Fruit fly (Drosophila melanogaster) whole organism, embryonic: ENCODE data around the gene CG13117.
A peak's percentile ranks its signal among the peaks of the same experiment; 100 is the strongest.

Source experiments
- Antp ChIP-seq: fragments of 200-800 bp; sonication (Bioruptor generic); optimal IDR thresholded peaks from 3 replicates; lab custom pipeline; 2016; ENCODE audit warnings: missing biosample characterization, missing genetic modification characterization
- BEAF-32 ChIP-seq: fragments of 200-800 bp; sonication (Bioruptor generic); optimal IDR thresholded peaks from 3 replicates; lab custom pipeline; 2017; ENCODE audit warnings: missing biosample characterization, missing genetic modification characterization, mild to moderate bottlenecking, moderate library complexity, missing genetic modification reagents
- CG10543 ChIP-seq: fragments of 200-800 bp; sonication (Bioruptor generic); optimal IDR thresholded peaks from 3 replicates; lab custom pipeline; 2017; ENCODE audit warnings: missing biosample characterization, mild to moderate bottlenecking, missing genetic modification characterization, moderate library complexity
- CG10959 ChIP-seq: fragments of 200-800 bp; sonication (Bioruptor generic); IDR thresholded peaks from 2 replicates; pipeline ENCODE4 v1.3.6; 2022; ENCODE audit warnings: missing biosample characterization, missing genetic modification characterization
- CG10979 ChIP-seq: fragments of 200-800 bp; sonication (Bioruptor generic); optimal IDR thresholded peaks from 2 replicates; lab custom pipeline; 2018; ENCODE audit warnings: missing biosample characterization, mild to moderate bottlenecking, missing genetic modification characterization, moderate library complexity
- CG11093 ChIP-seq: fragments of 200-800 bp; sonication (Bioruptor generic); IDR thresholded peaks from 3 replicates; pipeline ENCODE4 v1.3.6; 2022; ENCODE audit warnings: missing biosample characterization, missing genetic modification characterization
- CG12391 ChIP-seq: fragments of 200-800 bp; sonication (Bioruptor generic); optimal IDR thresholded peaks from 3 replicates; lab custom pipeline; 2018; ENCODE audit warnings: missing biosample characterization, mild to moderate bottlenecking, missing genetic modification characterization, moderate library complexity
- CG12659 ChIP-seq: fragments of 200-800 bp; sonication (Bioruptor generic); optimal IDR thresholded peaks from 3 replicates; lab custom pipeline; 2017; ENCODE audit warnings: mild to moderate bottlenecking, missing biosample characterization, missing genetic modification reagents, missing genetic modification characterization
- CG13775 ChIP-seq: fragments of 200-800 bp; sonication (Bioruptor generic); optimal IDR thresholded peaks from 3 replicates; lab custom pipeline; 2017; ENCODE audit warnings: missing biosample characterization, mild to moderate bottlenecking, missing genetic modification characterization
- CG14965 ChIP-seq: fragments of 200-800 bp; sonication (Bioruptor generic); optimal IDR thresholded peaks from 2 replicates; lab custom pipeline; 2016; ENCODE audit warnings: missing biosample characterization, missing genetic modification characterization, borderline replicate concordance
- CG15601 ChIP-seq: fragments of 200-800 bp; sonication (Bioruptor generic); optimal IDR thresholded peaks from 3 replicates; lab custom pipeline; 2019; ENCODE audit warnings: missing biosample characterization, mild to moderate bottlenecking, missing genetic modification characterization, moderate library complexity
- CG2678 ChIP-seq: fragments of 200-800 bp; sonication (Bioruptor generic); optimal IDR thresholded peaks from 3 replicates; lab custom pipeline; 2019; ENCODE audit warnings: missing biosample characterization, mild to moderate bottlenecking, missing genetic modification characterization, moderate library complexity
- CG32532 ChIP-seq: fragments of 200-800 bp; sonication (Bioruptor generic); IDR thresholded peaks from 2 replicates; pipeline ENCODE4 v1.3.6; 2022; ENCODE audit warnings: missing biosample characterization, missing genetic modification characterization
- CG33557 ChIP-seq: fragments of 200-800 bp; sonication (Bioruptor generic); optimal IDR thresholded peaks from 2 replicates; lab custom pipeline; 2019; ENCODE audit warnings: missing biosample characterization, mild to moderate bottlenecking, missing genetic modification characterization, moderate library complexity
- CG3726 ChIP-seq: fragments of 200-800 bp; sonication (Bioruptor generic); IDR thresholded peaks from 3 replicates; pipeline ENCODE4, ENCODE4 v1.3.6; 2022; ENCODE audit warnings: missing biosample characterization, missing genetic modification characterization
- CG4282 ChIP-seq: fragments of 200-800 bp; sonication (Bioruptor generic); optimal IDR thresholded peaks from 2 replicates; lab custom pipeline; 2016; ENCODE audit warnings: missing biosample characterization, missing genetic modification characterization
- CG7786 ChIP-seq: fragments of 200-800 bp; sonication (Bioruptor generic); optimal IDR thresholded peaks from 2 replicates; lab custom pipeline; 2016; ENCODE audit warnings: missing biosample characterization, missing genetic modification characterization
- CG7928 ChIP-seq: fragments of 200-800 bp; sonication (Bioruptor generic); optimal IDR thresholded peaks from 2 replicates; lab custom pipeline; 2017; ENCODE audit warnings: missing biosample characterization, mild to moderate bottlenecking, missing genetic modification characterization
- CG8478 ChIP-seq: fragments of >200 bp; optimal IDR thresholded peaks from 2 replicates; lab custom pipeline; 2018
- CG8944 ChIP-seq: fragments of 200-800 bp; sonication (Bioruptor generic); optimal IDR thresholded peaks from 3 replicates; lab custom pipeline; 2016; ENCODE audit warnings: missing biosample characterization, missing genetic modification characterization
- CG9437 ChIP-seq: fragments of 200-800 bp; sonication (Bioruptor generic); optimal IDR thresholded peaks from 2 replicates; lab custom pipeline; 2018; ENCODE audit warnings: missing biosample characterization, mild to moderate bottlenecking, missing genetic modification characterization
- CG9797 ChIP-seq: fragments of 200-800 bp; sonication (Bioruptor generic); optimal IDR thresholded peaks from 3 replicates; lab custom pipeline; 2018; ENCODE audit warnings: missing biosample characterization, mild to moderate bottlenecking, missing genetic modification characterization
- CG9876 ChIP-seq: fragments of 200-800 bp; sonication (Bioruptor generic); optimal IDR thresholded peaks from 2 replicates; lab custom pipeline; 2016; ENCODE audit warnings: missing biosample characterization, missing genetic modification characterization
- Hand ChIP-seq: fragments of 200-800 bp; sonication (Bioruptor generic); optimal IDR thresholded peaks from 2 replicates; lab custom pipeline; 2017; ENCODE audit warnings: mild to moderate bottlenecking, missing biosample characterization, missing genetic modification reagents, missing genetic modification characterization
- Med ChIP-seq: fragments of 200-800 bp; sonication (Bioruptor generic); peaks from one replicate; lab custom pipeline; 2016; ENCODE audit warnings: missing biosample characterization, missing genetic modification characterization, mild to moderate bottlenecking, inconsistent platforms, moderate library complexity
- Sin3A ChIP-seq: fragments of >200 bp; optimal IDR thresholded peaks from 2 replicates; lab custom pipeline; 2018
- ac ChIP-seq: fragments of 200-800 bp; sonication (Bioruptor generic); optimal IDR thresholded peaks from 3 replicates; lab custom pipeline; 2017; ENCODE audit warnings: missing biosample characterization, mild to moderate bottlenecking, missing genetic modification characterization
- bsh ChIP-seq, 2 experiments: fragments of 200-800 bp; sonication (Bioruptor generic); optimal IDR thresholded peaks; 2 replicates each; lab custom pipeline; 2017 to 2018; ENCODE audit warnings: mild to moderate bottlenecking in 2 of 2, missing biosample characterization in 2 of 2, missing genetic modification characterization in 2 of 2, moderate library complexity in 1 of 2
- chm ChIP-seq: fragments of 200-800 bp; sonication (Bioruptor generic); IDR thresholded peaks from 2 replicates; pipeline ENCODE4 v1.3.6; 2022; ENCODE audit warnings: missing biosample characterization, missing genetic modification characterization
- dati ChIP-seq: fragments of 200-800 bp; sonication (Bioruptor generic); IDR thresholded peaks from 2 replicates; pipeline ENCODE4 v1.3.6; 2022; ENCODE audit warnings: missing biosample characterization, missing genetic modification characterization
- dmrt11E ChIP-seq: fragments of 200-800 bp; sonication (Bioruptor generic); optimal IDR thresholded peaks from 3 replicates; lab custom pipeline; 2018; ENCODE audit warnings: missing biosample characterization, mild to moderate bottlenecking, missing genetic modification characterization, moderate library complexity
- exex ChIP-seq: fragments of 200-800 bp; sonication (Bioruptor generic); optimal IDR thresholded peaks from 4 replicates; lab custom pipeline; 2018; ENCODE audit warnings: missing biosample characterization, mild to moderate bottlenecking, missing genetic modification characterization, moderate library complexity
- gem ChIP-seq: fragments of 200-800 bp; sonication (Bioruptor generic); optimal IDR thresholded peaks from 2 replicates; lab custom pipeline; 2019; ENCODE audit warnings: missing biosample characterization, mild to moderate bottlenecking, missing genetic modification characterization, moderate library complexity
- grau ChIP-seq: fragments of 200-800 bp; optimal IDR thresholded peaks from 3 replicates; lab custom pipeline; 2019; ENCODE audit warnings: missing biosample characterization, mild to moderate bottlenecking, missing genetic modification characterization, moderate library complexity
- gsb-n ChIP-seq: fragments of 200-800 bp; sonication (Bioruptor generic); optimal IDR thresholded peaks from 3 replicates; lab custom pipeline; 2018; ENCODE audit warnings: missing biosample characterization, mild to moderate bottlenecking, missing genetic modification characterization
- hb ChIP-seq: fragments of 200-800 bp; sonication (Bioruptor generic); IDR thresholded peaks from 3 replicates; pipeline ENCODE4 v1.3.6; 2022; ENCODE audit warnings: missing biosample characterization, missing genetic modification characterization; ENCODE audit not compliant: partially characterized antibody
- hkb ChIP-seq, 2 experiments: fragments of 200-800 bp in 1 of 2; fragments of >200 bp in 1 of 2; sonication (Bioruptor generic) in 1 of 2; IDR thresholded peaks in 1 of 2; optimal IDR thresholded peaks in 1 of 2; 2 replicates each; pipeline versions ENCODE4 v1.3.6 to Lab custom; 2017 to 2022; ENCODE audit warnings: missing biosample characterization in 1 of 2, missing genetic modification characterization in 1 of 2
- lab ChIP-seq: fragments of 200-800 bp; sonication (Bioruptor generic); optimal IDR thresholded peaks from 3 replicates; lab custom pipeline; 2017; ENCODE audit warnings: missing biosample characterization, missing genetic modification characterization, mild to moderate bottlenecking, moderate library complexity, missing genetic modification reagents
- otp ChIP-seq: fragments of 200-800 bp; sonication (Bioruptor generic); IDR thresholded peaks from 3 replicates; pipeline ENCODE4, ENCODE4 v1.3.6; 2022; ENCODE audit warnings: missing biosample characterization, missing genetic modification characterization
- pan ChIP-seq, 4 experiments: fragments of >200 bp in 3 of 4; fragments of 200-800 bp in 1 of 4; sonication (Bioruptor generic) in 1 of 4; optimal IDR thresholded peaks in 3 of 4; IDR thresholded peaks in 1 of 4; 2 replicates each; pipeline versions ENCODE4 v1.3.6 to Lab custom; 2017 to 2022; ENCODE audit warnings: missing biosample characterization in 2 of 4, missing genetic modification characterization in 2 of 4, mixed read lengths in 1 of 4
- repo ChIP-seq: fragments of 200-800 bp; sonication (Bioruptor generic); optimal IDR thresholded peaks from 2 replicates; lab custom pipeline; 2016; ENCODE audit warnings: missing biosample characterization, missing genetic modification characterization
- sens ChIP-seq: fragments of 200-800 bp; sonication (Bioruptor generic); peaks from one replicate; lab custom pipeline; 2016; ENCODE audit warnings: missing biosample characterization, missing genetic modification characterization
- trem ChIP-seq: fragments of 200-800 bp; optimal IDR thresholded peaks from 3 replicates; lab custom pipeline; 2019; ENCODE audit warnings: missing biosample characterization, mild to moderate bottlenecking, missing genetic modification characterization, moderate library complexity
- usp ChIP-seq: fragments of >200 bp; optimal IDR thresholded peaks from 2 replicates; lab custom pipeline; 2017; ENCODE audit warnings: missing biosample characterization, missing genetic modification characterization
- vfl ChIP-seq: fragments of 200-800 bp; sonication (Bioruptor generic); optimal IDR thresholded peaks from 2 replicates; lab custom pipeline; 2016; ENCODE audit warnings: missing biosample characterization, missing genetic modification characterization
- wdn ChIP-seq: fragments of 200-800 bp; sonication (Bioruptor generic); IDR thresholded peaks from 2 replicates; pipeline ENCODE4 v1.3.6; 2022; ENCODE audit warnings: missing biosample characterization, missing genetic modification characterization

Gene CG13117

dm6 chr2L:9693924-9694610 lies 42.4 kb upstream of the CG13117 start (continued):
- TF ChIP-seq Hand (GFP tag; lab: Kevin White, UChicago): no peak

- no peak for TF ChIP-seq Sin3A (lab: Kevin White, UChicago)
- TF ChIP-seq CG10543 (GFP tag; lab: Kevin White, UChicago): no peak
- no peak for TF ChIP-seq CG7786 (GFP tag; lab: Kevin White, UChicago)
- TF ChIP-seq dmrt11E: peak; percentile 32
- TF ChIP-seq CG7928 (GFP tag; lab: Kevin White, UChicago): no peak
- TF ChIP-seq CG33557: peak; percentile 52
- TF ChIP-seq CG15601 (tag; lab: Kevin White, UChicago): peak; percentile 45
- no peak for TF ChIP-seq CG4282 (GFP tag; lab: Kevin White, UChicago)
- TF ChIP-seq sens: peak; percentile 76
- no peak for TF ChIP-seq CG2678 (tag; lab: Kevin White, UChicago)
- no peak for TF ChIP-seq lab (GFP tag; lab: Kevin White, UChicago)
- TF ChIP-seq gsb-n (tag; lab: Kevin White, UChicago): peak; percentile 16
- TF ChIP-seq CG12391: no peak
- TF ChIP-seq CG10979 (tag; lab: Kevin White, UChicago): no peak
- peak in 1 of 2 experiments; percentile 14 for TF ChIP-seq bsh (GFP tag; optimal IDR thresholded peaks at IDR 0.05; lab: Kevin White, UChicago)
- peak; percentile 22 for TF ChIP-seq gem (tag; lab: Kevin White, UChicago)
- no peak for TF ChIP-seq grau (tag; lab: Kevin White, UChicago)
These were observed 40.7 kb upstream of the CG13117 start for dm6 chr2L:9695723-9696122.

- TF ChIP-seq ac: no peak
- no peak for TF ChIP-seq CG13775 (GFP tag; lab: Kevin White, UChicago)
- no peak for TF ChIP-seq CG14965
- no peak for TF ChIP-seq CG8478 (lab: Kevin White, UChicago)
- TF ChIP-seq trem (tag; lab: Kevin White, UChicago): no peak
- TF ChIP-seq repo (GFP tag; lab: Kevin White, UChicago): no peak
- TF ChIP-seq CG12659 (GFP tag; lab: Kevin White, UChicago): no peak
- no peak for TF ChIP-seq CG9437 (GFP tag; lab: Kevin White, UChicago)
- TF ChIP-seq otp (GFP tag; lab: Robert Waterston, UW): 0 out of 3 replicates have a peak, but pooled peaks have one; percentile 33
- TF ChIP-seq CG32532 (GFP tag; lab: Robert Waterston, UW): peak; percentile 50
- TF ChIP-seq CG8944 (GFP tag; lab: Kevin White, UChicago): no peak
- no peak for TF ChIP-seq exex (tag; lab: Kevin White, UChicago)
- no peak for TF ChIP-seq BEAF-32 (GFP tag; lab: Kevin White, UChicago)
- TF ChIP-seq usp (GFP tag; lab: Kevin White, UChicago): no peak
- TF ChIP-seq hkb (optimal IDR thresholded peaks at IDR 0.05; lab: Kevin White, UChicago): no peak
- TF ChIP-seq hkb (GFP tag; IDR thresholded peaks at IDR 0.05; lab: Robert Waterston, UW): no peak
- 0 out of 3 replicates have a peak, but pooled peaks have one; percentile 29 for TF ChIP-seq hb (GFP tag; lab: Robert Waterston, UW)
- TF ChIP-seq dati: 0 out of 2 replicates have a peak, but pooled peaks have one; percentile 10
- 0 out of 2 replicates have a peak, but pooled peaks have one; percentile 9 for TF ChIP-seq wdn (GFP tag; lab: Robert Waterston, UW)
- TF ChIP-seq chm: 0 out of 2 replicates have a peak, but pooled peaks have one; percentile 40
- no peak for TF ChIP-seq Antp (GFP tag; lab: Kevin White, UChicago)
- 0 out of 3 replicates have a peak, but pooled peaks have one; percentile 12 for TF ChIP-seq CG3726 (GFP tag; lab: Robert Waterston, UW)
- no peak for TF ChIP-seq vfl
- TF ChIP-seq Med (GFP tag; lab: Kevin White, UChicago): peak; percentile 54
- no peak for TF ChIP-seq CG9797 (GFP tag; lab: Kevin White, UChicago)
- TF ChIP-seq CG11093 (GFP tag; lab: Robert Waterston, UW): 0 out of 3 replicates have a peak, but pooled peaks have one; percentile 20
- TF ChIP-seq CG10959: no peak
- TF ChIP-seq CG9876: peak; percentile 14
- TF ChIP-seq CG7928 (GFP tag; lab: Kevin White, UChicago): no peak
- TF ChIP-seq pan (optimal IDR thresholded peaks at IDR 0.05; lab: Kevin White, UChicago): no peak
- TF ChIP-seq pan (GFP tag; optimal IDR thresholded peaks at IDR 0.05 in 1 of 2, IDR thresholded peaks at IDR 0.05 in 1 of 2): no peak
These were observed 38.9 kb upstream of the CG13117 start for dm6 chr2L:9697561-9697960.
